Worm (Caenorhabditis elegans): ENCODE data around the gene R02F2.1.

Gene R02F2.1

DNA sequence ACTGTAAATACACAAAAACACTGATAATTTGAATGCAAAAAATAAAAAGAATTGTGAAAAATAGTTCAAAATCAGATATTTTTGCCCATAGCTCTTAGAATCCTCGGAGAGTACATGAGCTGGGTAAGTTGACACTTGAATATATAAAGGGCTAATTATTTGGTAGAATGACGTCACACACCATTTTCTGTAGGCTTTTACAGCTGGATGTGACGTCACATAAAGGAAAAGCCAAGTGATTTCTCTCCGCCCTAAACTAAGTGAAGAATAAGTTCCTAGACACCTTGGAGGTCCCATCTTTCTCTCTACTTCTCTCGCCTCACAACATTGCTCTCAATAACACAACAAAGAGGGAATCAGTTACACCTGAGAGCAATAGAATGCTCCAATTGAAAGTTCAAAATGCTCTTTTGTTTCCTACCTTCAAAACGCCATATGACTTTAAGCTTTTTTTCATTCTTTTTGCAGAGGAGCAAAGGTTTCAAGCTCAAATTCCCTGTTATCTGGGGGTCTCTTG is 14.5 kb upstream of the R02F2.1 start, which contains the start of gene osg-1:
Gene osg-1 (plus strand): TSS at position 467 of the 517 bp plus-strand sequence.
- no peak for TF ChIP-seq ceh-90 (tag; optimal IDR thresholded peaks at IDR 0.05)
- peak; percentile 9 for TF ChIP-seq nhr-85 (tag)
- TF ChIP-seq efl-1 (optimal IDR thresholded peaks at IDR 0.05), result no peak
- peak in 1 of 2 experiments; percentile 45 for TF ChIP-seq efl-1 (GFP tag; optimal IDR thresholded peaks at IDR 0.05 in 1 of 2)

ce11 chrIII:5495168-5495567 is 6.5 kb upstream of the R02F2.1 start, which contains the start of gene R02F2.8:
TSS of gene R02F2.8 (minus strand) at chrIII:5495268.
- no peak for TF ChIP-seq hlh-4 (tag; optimal IDR thresholded peaks at IDR 0.05)
- no peak for TF ChIP-seq unc-130 (tag; optimal IDR thresholded peaks at IDR 0.05)
- TF ChIP-seq unc-62 (GFP tag; optimal IDR thresholded peaks at IDR 0.05), result no peak
- TF ChIP-seq Y116A8C.19 (tag; optimal IDR thresholded peaks at IDR 0.05; ENCODE audit: borderline replicate concordance), result no peak
- TF ChIP-seq mep-1 (tag; optimal IDR thresholded peaks at IDR 0.05), result no peak
- TF ChIP-seq ztf-4 (tag; optimal IDR thresholded peaks at IDR 0.05), result no peak
- TF ChIP-seq nhr-11 (tag; optimal IDR thresholded peaks at IDR 0.05), result no peak
- no peak for TF ChIP-seq nhr-71 (tag; optimal IDR thresholded peaks at IDR 0.05)
- TF ChIP-seq nhr-76 (tag; optimal IDR thresholded peaks at IDR 0.05), result no peak
- no peak for TF ChIP-seq lin-14 (GFP tag; optimal IDR thresholded peaks at IDR 0.05)
- TF ChIP-seq elt-2 (tag; optimal IDR thresholded peaks at IDR 0.05), result no peak
- TF ChIP-seq hpl-2 (GFP tag; optimal IDR thresholded peaks at IDR 0.05), result no peak
- no peak for TF ChIP-seq sptf-1 (tag; optimal IDR thresholded peaks at IDR 0.05)
- TF ChIP-seq pax-3 (tag; optimal IDR thresholded peaks at IDR 0.05), result no peak
- no peak for TF ChIP-seq jun-1 (tag; optimal IDR thresholded peaks at IDR 0.05)
- no peak for TF ChIP-seq lin-39 (tag; optimal IDR thresholded peaks at IDR 0.05)
- TF ChIP-seq ets-5 (GFP tag; IDR thresholded peaks at IDR 0.05), result no peak
- TF ChIP-seq blmp-1 (tag; optimal IDR thresholded peaks at IDR 0.05), result no peak

- no peak for TF ChIP-seq pag-3 (tag; optimal IDR thresholded peaks at IDR 0.05; ENCODE audit: borderline replicate concordance, insufficient read depth)
- peak in 2 of 3 experiments; percentile 44 to 57 for TF ChIP-seq ceh-82 (tag; optimal IDR thresholded peaks at IDR 0.05)
- TF ChIP-seq tbx-2 (tag; optimal IDR thresholded peaks at IDR 0.05), result peak; percentile 70
- no peak for TF ChIP-seq efl-3 (GFP tag; optimal IDR thresholded peaks at IDR 0.05)
- no peak for TF ChIP-seq nhr-28 (tag; optimal IDR thresholded peaks at IDR 0.05)
- TF ChIP-seq nhr-237 (tag; optimal IDR thresholded peaks at IDR 0.05), result no peak
- TF ChIP-seq fkh-8 (tag; optimal IDR thresholded peaks at IDR 0.05), result peak; percentile 41
- TF ChIP-seq unc-86 (tag; optimal IDR thresholded peaks at IDR 0.05), result peak; percentile 59
- TF ChIP-seq lin-35 (GFP tag; optimal IDR thresholded peaks at IDR 0.05), result peak; percentile 91 to 96
- TF ChIP-seq C04F5.9 (tag; optimal IDR thresholded peaks at IDR 0.05), result peak; percentile 5
- TF ChIP-seq snu-23 (GFP tag; optimal IDR thresholded peaks at IDR 0.05), result peak; percentile 74
- TF ChIP-seq dsc-1 (tag; optimal IDR thresholded peaks at IDR 0.05), result peak; percentile 75
- TF ChIP-seq nhr-85 (tag), result peak; percentile 75
- no peak for TF ChIP-seq fos-1 (tag; optimal IDR thresholded peaks at IDR 0.05)
- TF ChIP-seq C34B4.2 (tag; optimal IDR thresholded peaks at IDR 0.05), result no peak
- TF ChIP-seq ets-5 (GFP tag; IDR thresholded peaks at IDR 0.05), result no peak
- peak; percentile 50 for TF ChIP-seq rnt-1 (tag; optimal IDR thresholded peaks at IDR 0.05)
- peak; percentile 42 for TF ChIP-seq C16A3.4 (tag; optimal IDR thresholded peaks at IDR 0.05)
- no peak for TF ChIP-seq ces-1 (GFP tag; optimal IDR thresholded peaks at IDR 0.05)
- TF ChIP-seq nhr-76 (tag; optimal IDR thresholded peaks at IDR 0.05), result no peak
- TF ChIP-seq nhr-90 (tag; optimal IDR thresholded peaks at IDR 0.05; ENCODE audit: poor library complexity), result peak; percentile 46
- TF ChIP-seq lin-15B (tag; optimal IDR thresholded peaks at IDR 0.05), result peak; percentile 32
- peak; percentile 16 for TF ChIP-seq lin-39 (tag; optimal IDR thresholded peaks at IDR 0.05)
- TF ChIP-seq nhr-47 (tag; optimal IDR thresholded peaks at IDR 0.05), result peak; percentile 79
- peak; percentile 7 for TF ChIP-seq zip-4 (GFP tag; optimal IDR thresholded peaks at IDR 0.05)
- peak; percentile 20 for TF ChIP-seq irx-1 (tag; optimal IDR thresholded peaks at IDR 0.05)
- peak; percentile 55 for TF ChIP-seq blmp-1 (tag; optimal IDR thresholded peaks at IDR 0.05)
- TF ChIP-seq hlh-4 (tag; optimal IDR thresholded peaks at IDR 0.05), result no peak
- TF ChIP-seq lin-14 (GFP tag; optimal IDR thresholded peaks at IDR 0.05), result peak; percentile 58
- no peak for TF ChIP-seq unc-130 (tag; optimal IDR thresholded peaks at IDR 0.05)
- TF ChIP-seq lsy-2 (tag; optimal IDR thresholded peaks at IDR 0.05), result peak; percentile 75 to 80
- TF ChIP-seq F16B12.6 (tag; optimal IDR thresholded peaks at IDR 0.05), result no peak
- peak; percentile 53; the same call in 1 of the 2 replicates for TF ChIP-seq grh-1 (GFP tag; IDR thresholded peaks at IDR 0.05)
- peak; percentile 54 for TF ChIP-seq isw-1 (GFP tag; IDR thresholded peaks at IDR 0.05)
- TF ChIP-seq ztf-4 (tag; optimal IDR thresholded peaks at IDR 0.05), result no peak
- no peak for TF ChIP-seq hpl-2 (GFP tag; optimal IDR thresholded peaks at IDR 0.05)
- peak; percentile 17 for TF ChIP-seq snpc-4 (tag; optimal IDR thresholded peaks at IDR 0.05)
Observed at ce11 chrIII:5498973-5499372, 2.7 kb upstream of the R02F2.1 start, which contains the start of gene R02F2.9. TSS of gene R02F2.9 (plus strand) at chrIII:5499190.

Data from whole organism, L1 larva.